Fruit fly (Drosophila melanogaster) whole organism, embryonic: ENCODE measurements around the gene CG14442.

Experiments used
- C15 ChIP-seq: fragments of 200-800 bp; sonication (Bioruptor generic); IDR thresholded peaks from 3 replicates; pipeline ENCODE4 v1.3.6; 2022; ENCODE audit warnings: missing biosample characterization, missing genetic modification characterization
- CG11085 ChIP-seq: fragments of 200-800 bp; sonication (Bioruptor generic); IDR thresholded peaks from 2 replicates; pipeline ENCODE4 v1.3.6; 2022; ENCODE audit warnings: missing biosample characterization, missing genetic modification characterization
- CG14710 ChIP-seq: fragments of 200-800 bp; sonication (Bioruptor generic); optimal IDR thresholded peaks from 3 replicates; lab custom pipeline; 2019; ENCODE audit warnings: missing biosample characterization, mild to moderate bottlenecking, missing genetic modification characterization, moderate library complexity
- CG15073 ChIP-seq: fragments of 200-800 bp; sonication (Bioruptor generic); optimal IDR thresholded peaks from 2 replicates; lab custom pipeline; 2016; ENCODE audit warnings: missing biosample characterization, missing genetic modification characterization
- CG15269 ChIP-seq: fragments of 200-800 bp; sonication (Bioruptor generic); optimal IDR thresholded peaks from 2 replicates; lab custom pipeline; 2018; ENCODE audit warnings: missing biosample characterization, mild to moderate bottlenecking, missing genetic modification characterization, moderate library complexity
- CG15514 ChIP-seq: fragments of 200-800 bp; sonication (Bioruptor generic); optimal IDR thresholded peaks from 3 replicates; lab custom pipeline; 2017; ENCODE audit warnings: missing biosample characterization, missing genetic modification characterization, mild to moderate bottlenecking, moderate library complexity, missing genetic modification reagents
- CG15696 ChIP-seq: fragments of 200-800 bp; sonication (Bioruptor generic); optimal IDR thresholded peaks from 2 replicates; lab custom pipeline; 2019; ENCODE audit warnings: missing biosample characterization, mild to moderate bottlenecking, missing genetic modification characterization, moderate library complexity
- CG1603 ChIP-seq: fragments of 200-800 bp; sonication (Bioruptor generic); optimal IDR thresholded peaks from 2 replicates; lab custom pipeline; 2019; ENCODE audit warnings: missing biosample characterization, mild to moderate bottlenecking, missing genetic modification characterization, moderate library complexity
- CG1647 ChIP-seq: fragments of 200-800 bp; sonication (Bioruptor generic); optimal IDR thresholded peaks from 3 replicates; lab custom pipeline; 2016; ENCODE audit warnings: missing biosample characterization, missing genetic modification characterization
- CG17186 ChIP-seq: fragments of 200-800 bp; sonication (Bioruptor generic); optimal IDR thresholded peaks from 3 replicates; lab custom pipeline; 2017; ENCODE audit warnings: missing biosample characterization, missing genetic modification reagents, missing genetic modification characterization
- CG17385 ChIP-seq: fragments of 200-800 bp; sonication (Bioruptor generic); optimal IDR thresholded peaks from 3 replicates; lab custom pipeline; 2018; ENCODE audit warnings: missing biosample characterization, mild to moderate bottlenecking, missing genetic modification characterization
- CG18262 ChIP-seq: fragments of 200-800 bp; optimal IDR thresholded peaks from 3 replicates; lab custom pipeline; 2019; ENCODE audit warnings: missing biosample characterization, mild to moderate bottlenecking, missing genetic modification characterization, moderate library complexity
- CG3163 ChIP-seq: fragments of 200-800 bp; sonication (Bioruptor generic); optimal IDR thresholded peaks from 3 replicates; lab custom pipeline; 2016; ENCODE audit warnings: missing biosample characterization, missing genetic modification characterization
- CG33557 ChIP-seq: fragments of 200-800 bp; sonication (Bioruptor generic); optimal IDR thresholded peaks from 2 replicates; lab custom pipeline; 2019; ENCODE audit warnings: missing biosample characterization, mild to moderate bottlenecking, missing genetic modification characterization, moderate library complexity
- CG4360 ChIP-seq: fragments of 200-800 bp; sonication (Bioruptor generic); IDR thresholded peaks from 2 replicates; pipeline ENCODE4 v1.3.6; 2022; ENCODE audit warnings: missing biosample characterization, missing genetic modification characterization
- CG43689 ChIP-seq: fragments of 200-800 bp; sonication (Bioruptor generic); IDR thresholded peaks from 2 replicates; pipeline ENCODE4 v1.3.6; 2022; ENCODE audit warnings: missing biosample characterization, missing genetic modification characterization
- CG7271 ChIP-seq: fragments of 200-800 bp; sonication (Bioruptor generic); optimal IDR thresholded peaks from 2 replicates; lab custom pipeline; 2018; ENCODE audit warnings: missing biosample characterization, mild to moderate bottlenecking, missing genetic modification characterization, moderate library complexity
- CG7745 ChIP-seq: fragments of 200-800 bp; sonication (Bioruptor generic); optimal IDR thresholded peaks from 2 replicates; lab custom pipeline; 2018; ENCODE audit warnings: missing biosample characterization, mild to moderate bottlenecking, missing genetic modification characterization, moderate library complexity
- CG9609 ChIP-seq: fragments of 200-800 bp; sonication (Bioruptor generic); optimal IDR thresholded peaks from 3 replicates; lab custom pipeline; 2016; ENCODE audit warnings: missing biosample characterization, missing genetic modification characterization
- CG9727 ChIP-seq: fragments of 200-800 bp; sonication (Bioruptor generic); optimal IDR thresholded peaks from 3 replicates; lab custom pipeline; 2017; ENCODE audit warnings: missing biosample characterization, mild to moderate bottlenecking, missing genetic modification characterization
- CG9797 ChIP-seq: fragments of 200-800 bp; sonication (Bioruptor generic); optimal IDR thresholded peaks from 3 replicates; lab custom pipeline; 2018; ENCODE audit warnings: missing biosample characterization, mild to moderate bottlenecking, missing genetic modification characterization
- CG9817 ChIP-seq: fragments of 200-800 bp; sonication (Bioruptor generic); optimal IDR thresholded peaks from 2 replicates; lab custom pipeline; 2018; ENCODE audit warnings: missing biosample characterization, mild to moderate bottlenecking, missing genetic modification characterization, moderate library complexity
- CTCF ChIP-seq: fragments of 200-800 bp; sonication (Bioruptor generic); optimal IDR thresholded peaks from 2 replicates; lab custom pipeline; 2017; ENCODE audit warnings: missing biosample characterization, mild to moderate bottlenecking, missing genetic modification characterization, moderate library complexity
- Elba2 ChIP-seq: fragments of 200-800 bp; sonication (Bioruptor generic); optimal IDR thresholded peaks from 3 replicates; lab custom pipeline; 2016; ENCODE audit warnings: missing biosample characterization, missing genetic modification characterization
- Kr ChIP-seq: fragments of 200-800 bp; sonication (Bioruptor generic); optimal IDR thresholded peaks from 2 replicates; lab custom pipeline; 2017; ENCODE audit warnings: missing biosample characterization, mild to moderate bottlenecking, missing genetic modification characterization
- Stat92E ChIP-seq, 3 experiments: fragments of >200 bp in 2 of 3; fragments of 200-800 bp in 1 of 3; sonication (Bioruptor generic) in 1 of 3; optimal IDR thresholded peaks; 2 replicates each; lab custom pipeline; 2017 to 2019; ENCODE audit warnings: missing biosample characterization in 3 of 3, missing genetic modification characterization in 3 of 3, mild to moderate bottlenecking in 1 of 3, moderate library complexity in 1 of 3
- TFAM ChIP-seq: fragments of 200-800 bp; sonication (Bioruptor generic); optimal IDR thresholded peaks from 2 replicates; lab custom pipeline; 2017; ENCODE audit warnings: missing biosample characterization, missing genetic modification characterization, inconsistent platforms
- Xrp1 ChIP-seq: fragments of 200-800 bp; sonication (Bioruptor generic); IDR thresholded peaks from 2 replicates; pipeline ENCODE4 v1.3.6; 2022; ENCODE audit warnings: missing biosample characterization, missing genetic modification characterization
- ap ChIP-seq: fragments of 200-800 bp; sonication (Bioruptor generic); IDR thresholded peaks from 2 replicates; pipeline ENCODE4 v1.3.6; 2022; ENCODE audit warnings: missing biosample characterization, missing genetic modification characterization
- bowl ChIP-seq: fragments of 200-800 bp; sonication (Bioruptor generic); IDR thresholded peaks from 2 replicates; pipeline ENCODE4 v1.3.6; 2022; ENCODE audit warnings: missing biosample characterization, missing genetic modification characterization
- eve ChIP-seq, 2 experiments: fragments of >200 bp; optimal IDR thresholded peaks; 2 replicates each; lab custom pipeline; 2017; ENCODE audit warnings: missing biosample characterization in 2 of 2, missing genetic modification characterization in 2 of 2
- fd3F ChIP-seq: fragments of 200-800 bp; sonication (Bioruptor generic); optimal IDR thresholded peaks from 2 replicates; lab custom pipeline; 2018; ENCODE audit warnings: missing biosample characterization, mild to moderate bottlenecking, missing genetic modification characterization, moderate library complexity
- ftz-f1 ChIP-seq: fragments of 200-800 bp; sonication (Bioruptor generic); optimal IDR thresholded peaks from 2 replicates; lab custom pipeline; 2016; ENCODE audit warnings: missing biosample characterization, missing genetic modification characterization
- gce ChIP-seq: fragments of 200-800 bp; sonication (Bioruptor generic); IDR thresholded peaks from 3 replicates; pipeline ENCODE4 v1.3.6; 2022; ENCODE audit warnings: missing biosample characterization, missing genetic modification characterization
- gsb-n ChIP-seq: fragments of 200-800 bp; sonication (Bioruptor generic); optimal IDR thresholded peaks from 3 replicates; lab custom pipeline; 2018; ENCODE audit warnings: missing biosample characterization, mild to moderate bottlenecking, missing genetic modification characterization
- h ChIP-seq: fragments of >200 bp; optimal IDR thresholded peaks from 2 replicates; lab custom pipeline; 2017
- ham ChIP-seq: fragments of 200-800 bp; sonication (Bioruptor generic); IDR thresholded peaks from 2 replicates; pipeline ENCODE4 v1.3.6; 2022; ENCODE audit warnings: missing biosample characterization, missing genetic modification characterization
- hkb ChIP-seq, 2 experiments: fragments of 200-800 bp in 1 of 2; fragments of >200 bp in 1 of 2; sonication (Bioruptor generic) in 1 of 2; IDR thresholded peaks in 1 of 2; optimal IDR thresholded peaks in 1 of 2; 2 replicates each; pipeline versions ENCODE4 v1.3.6 to Lab custom; 2017 to 2022; ENCODE audit warnings: missing biosample characterization in 1 of 2, missing genetic modification characterization in 1 of 2
- inv ChIP-seq: fragments of 200-800 bp; sonication (Bioruptor generic); IDR thresholded peaks from 2 replicates; pipeline ENCODE4 v1.3.6; 2022; ENCODE audit warnings: missing biosample characterization, missing genetic modification characterization; ENCODE audit not compliant: partially characterized antibody
- lola ChIP-seq, 3 experiments: fragments of >200 bp in 2 of 3; fragments of 200-800 bp in 1 of 3; sonication (Bioruptor generic) in 1 of 3; optimal IDR thresholded peaks; 2 replicates each; lab custom pipeline; 2017 to 2019; ENCODE audit warnings: missing biosample characterization in 3 of 3, missing genetic modification characterization in 3 of 3, mild to moderate bottlenecking in 1 of 3, moderate library complexity in 1 of 3
- nerfin-1 ChIP-seq: fragments of 200-800 bp; sonication (Bioruptor generic); optimal IDR thresholded peaks from 3 replicates; lab custom pipeline; 2019; ENCODE audit warnings: missing biosample characterization, mild to moderate bottlenecking, missing genetic modification characterization, moderate library complexity
- pan ChIP-seq, 4 experiments: fragments of >200 bp in 3 of 4; fragments of 200-800 bp in 1 of 4; sonication (Bioruptor generic) in 1 of 4; optimal IDR thresholded peaks in 3 of 4; IDR thresholded peaks in 1 of 4; 2 replicates each; pipeline versions ENCODE4 v1.3.6 to Lab custom; 2017 to 2022; ENCODE audit warnings: missing biosample characterization in 2 of 4, missing genetic modification characterization in 2 of 4, mixed read lengths in 1 of 4
- run ChIP-seq: fragments of 200-800 bp; sonication (Bioruptor generic); optimal IDR thresholded peaks from 3 replicates; lab custom pipeline; 2018; ENCODE audit warnings: missing biosample characterization, mild to moderate bottlenecking, missing genetic modification characterization
- sens-2 ChIP-seq: fragments of 200-800 bp; sonication (Bioruptor generic); IDR thresholded peaks from 2 replicates; pipeline ENCODE4 v1.3.6; 2022; ENCODE audit warnings: missing biosample characterization, missing genetic modification characterization
- unc-4 ChIP-seq: fragments of 200-800 bp; sonication (Bioruptor generic); IDR thresholded peaks from 2 replicates; pipeline ENCODE4 v1.3.6; 2022; ENCODE audit warnings: missing biosample characterization, missing genetic modification characterization; ENCODE audit not compliant: partially characterized antibody
- wdn ChIP-seq: fragments of 200-800 bp; sonication (Bioruptor generic); IDR thresholded peaks from 2 replicates; pipeline ENCODE4 v1.3.6; 2022; ENCODE audit warnings: missing biosample characterization, missing genetic modification characterization
- wek ChIP-seq: fragments of 200-800 bp; sonication (Bioruptor generic); optimal IDR thresholded peaks from 3 replicates; lab custom pipeline; 2018; ENCODE audit warnings: missing biosample characterization, mild to moderate bottlenecking, missing genetic modification characterization, moderate library complexity
- wor ChIP-seq: fragments of 200-800 bp; sonication (Bioruptor generic); IDR thresholded peaks from 2 replicates; pipeline ENCODE4 v1.3.6; 2022; ENCODE audit warnings: missing biosample characterization, missing genetic modification characterization
- zen2 ChIP-seq: fragments of 200-800 bp; sonication (Bioruptor generic); IDR thresholded peaks from 3 replicates; pipeline ENCODE4 v1.3.6; 2022; ENCODE audit warnings: missing biosample characterization, missing genetic modification characterization; ENCODE audit not compliant: partially characterized antibody

The CG14442 gene

DNA sequence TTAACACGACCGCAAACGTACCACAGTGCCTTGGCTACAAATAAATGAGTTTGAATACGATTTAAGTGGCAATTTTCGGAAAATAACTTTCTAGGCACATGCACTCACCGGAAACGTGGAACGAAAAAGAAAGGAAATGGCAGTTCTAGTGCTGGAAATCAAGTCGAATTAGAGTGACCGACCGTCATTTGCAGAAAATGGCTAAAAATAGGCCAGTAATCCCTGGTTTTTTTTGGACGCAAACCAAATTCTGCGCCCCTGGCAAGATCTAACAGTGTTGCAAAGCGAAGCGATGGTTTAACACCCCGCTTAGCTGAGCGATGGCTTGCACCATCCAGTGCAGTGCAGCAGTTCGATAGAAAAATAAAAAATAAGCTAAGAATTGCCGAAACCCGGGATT is 49.3 kb upstream of the CG14442 start, which contains the start of gene RpL17 (continued):
- TF ChIP-seq ap (GFP tag; lab: Robert Waterston, UW) (peak; percentile 75), CG15073 (no peak), CG43689 (GFP tag; lab: Robert Waterston, UW) (peak; percentile 65), CG7271 (tag; lab: Kevin White, UChicago) (peak; percentile 87), CG3163 (GFP tag; lab: Kevin White, UChicago) (peak; percentile 67), lola (GFP tag; optimal IDR thresholded peaks at IDR 0.05; lab: Kevin White, UChicago) (peak in 1 of 3 experiments; percentile 40), Xrp1 (GFP tag; lab: Robert Waterston, UW) (peak; percentile 53; the same call in 1 of the 2 replicates), gsb-n (peak; percentile 76), CG9817 (tag; lab: Kevin White, UChicago) (peak; percentile 81), CG7745 (tag; lab: Kevin White, UChicago) (peak; percentile 33), ftz-f1 (GFP tag; lab: Kevin White, UChicago) (peak; percentile 68), sens-2 (GFP tag; lab: Robert Waterston, UW) (peak; percentile 68; the same call in 1 of the 2 replicates), CG17186 (peak; percentile 46), run (peak; percentile 74), CG9609 (GFP tag; lab: Kevin White, UChicago) (peak; percentile 84), CG1603 (tag; lab: Kevin White, UChicago) (peak; percentile 94), CG18262 (tag; lab: Kevin White, UChicago) (peak; percentile 42), wek (GFP tag; lab: Kevin White, UChicago) (peak; percentile 91), unc-4 (no peak), TFAM (GFP tag; lab: Kevin White, UChicago) (peak; percentile 42), CG15269 (tag; lab: Kevin White, UChicago) (peak; percentile 78), wor (GFP tag; lab: Robert Waterston, UW) (peak; percentile 39; the same call in 1 of the 2 replicates), h (lab: Kevin White, UChicago) (no peak), Elba2 (GFP tag; lab: Kevin White, UChicago) (no peak), CG9727 (GFP tag; lab: Kevin White, UChicago) (peak; percentile 84), CG11085 (GFP tag; lab: Robert Waterston, UW) (peak; percentile 80), pan (optimal IDR thresholded peaks at IDR 0.05; lab: Kevin White, UChicago) (no peak), pan (GFP tag; optimal IDR thresholded peaks at IDR 0.05 in 1 of 2, IDR thresholded peaks at IDR 0.05 in 1 of 2) (peak in 1 of 2 experiments; percentile 81), Kr (peak; percentile 67), inv (GFP tag; lab: Robert Waterston, UW) (no peak; the same call in 1 of the 2 replicates), CG9797 (GFP tag; lab: Kevin White, UChicago) (peak; percentile 83), wdn (GFP tag; lab: Robert Waterston, UW) (peak; percentile 53; the same call in 1 of the 2 replicates), CG17385 (GFP tag; lab: Kevin White, UChicago) (peak; percentile 81), CG14710 (tag; lab: Kevin White, UChicago) (peak; percentile 76), CG15514 (GFP tag; lab: Kevin White, UChicago) (peak; percentile 90), ham (GFP tag; lab: Robert Waterston, UW) (no peak), hkb (optimal IDR thresholded peaks at IDR 0.05; lab: Kevin White, UChicago) (peak; percentile 79), hkb (GFP tag; IDR thresholded peaks at IDR 0.05; lab: Robert Waterston, UW) (peak; percentile 85), CG15696 (tag; lab: Kevin White, UChicago) (peak; percentile 27), eve (GFP tag; optimal IDR thresholded peaks at IDR 0.05; lab: Kevin White, UChicago) (no peak), nerfin-1 (tag; lab: Kevin White, UChicago) (peak; percentile 57), bowl (GFP tag; lab: Robert Waterston, UW) (peak; percentile 66; the same call in 1 of the 2 replicates), Stat92E (GFP tag; optimal IDR thresholded peaks at IDR 0.05; lab: Kevin White, UChicago) (peak in 1 of 3 experiments; percentile 54), CG1647 (peak; percentile 62), zen2 (GFP tag; lab: Robert Waterston, UW) (no peak), C15 (peak; percentile 68; the same call in 2 of the 3 replicates), fd3F (GFP tag; lab: Kevin White, UChicago) (peak; percentile 67), CTCF (peak; percentile 61), CG33557 (GFP tag; lab: Kevin White, UChicago) (peak; percentile 76), CG4360 (GFP tag; lab: Robert Waterston, UW) (peak; percentile 25; the same call in 1 of the 2 replicates), gce (GFP tag; lab: Robert Waterston, UW) (peak; percentile 92)
